Worm (Caenorhabditis elegans): ENCODE results near the gene npr-25.

- TF ChIP-seq F13H6.1 (tag; optimal IDR thresholded peaks at IDR 0.05) (no peak), lin-39 (tag; optimal IDR thresholded peaks at IDR 0.05) (no peak), blmp-1 (tag; optimal IDR thresholded peaks at IDR 0.05; ENCODE audit: insufficient read depth) (no peak), elt-3 (tag; optimal IDR thresholded peaks at IDR 0.05) (no peak), fos-1 (tag; optimal IDR thresholded peaks at IDR 0.05) (no peak), zag-1 (tag; optimal IDR thresholded peaks at IDR 0.05) (no peak), snpc-4 (tag; optimal IDR thresholded peaks at IDR 0.05) (no peak), mab-5 (tag; optimal IDR thresholded peaks at IDR 0.05) (no peak), egl-27 (tag; optimal IDR thresholded peaks at IDR 0.05) (no peak), alr-1 (tag; optimal IDR thresholded peaks at IDR 0.05) (no peak), nhr-12 (tag; optimal IDR thresholded peaks at IDR 0.05) (no peak)
These were observed 27.8 kb upstream of the npr-25 start for ce11 chrV:11380571-11380970.

Measured in whole organism, L2 larva.